Fruit fly (Drosophila melanogaster): ENCODE results near the gene CG31642.

Gene CG31642

DNA sequence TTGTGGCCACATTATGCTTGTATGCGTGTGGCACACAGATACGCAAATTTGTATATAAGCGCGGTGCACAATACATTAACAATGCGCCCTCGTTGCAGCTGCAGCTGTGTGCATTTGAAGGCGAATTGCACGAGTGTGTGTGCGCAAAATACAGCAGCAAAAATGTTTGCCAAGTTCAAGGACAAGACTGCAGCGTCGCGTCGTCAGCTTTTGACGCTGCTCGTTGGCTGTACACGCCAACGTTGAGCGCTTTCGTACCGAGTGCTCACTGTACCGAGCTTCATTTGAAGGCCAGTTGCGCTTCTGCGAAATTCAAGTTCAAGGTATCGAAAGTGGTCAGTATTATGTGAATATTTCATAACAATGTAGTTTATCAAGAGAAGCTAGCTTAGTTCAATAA lies 31.5 kb upstream of the CG31642 start:
- peak; percentile 27; the same call in 1 of the 2 replicates for TF ChIP-seq sob (GFP tag; IDR thresholded peaks at IDR 0.05)
- TF ChIP-seq CG1832 (GFP tag; optimal IDR thresholded peaks at IDR 0.05) = no peak
- TF ChIP-seq CG8765 (GFP tag; IDR thresholded peaks at IDR 0.05) = 0 out of 2 replicates have a peak, but pooled peaks have one; percentile 33
- peak; percentile 13 for TF ChIP-seq Med (GFP tag)
- TF ChIP-seq p53 (GFP tag; optimal IDR thresholded peaks at IDR 0.05) = no peak
- peak; percentile 5 for TF ChIP-seq grau (tag; optimal IDR thresholded peaks at IDR 0.05)
- no peak for TF ChIP-seq tio (GFP tag; optimal IDR thresholded peaks at IDR 0.05)

DNA sequence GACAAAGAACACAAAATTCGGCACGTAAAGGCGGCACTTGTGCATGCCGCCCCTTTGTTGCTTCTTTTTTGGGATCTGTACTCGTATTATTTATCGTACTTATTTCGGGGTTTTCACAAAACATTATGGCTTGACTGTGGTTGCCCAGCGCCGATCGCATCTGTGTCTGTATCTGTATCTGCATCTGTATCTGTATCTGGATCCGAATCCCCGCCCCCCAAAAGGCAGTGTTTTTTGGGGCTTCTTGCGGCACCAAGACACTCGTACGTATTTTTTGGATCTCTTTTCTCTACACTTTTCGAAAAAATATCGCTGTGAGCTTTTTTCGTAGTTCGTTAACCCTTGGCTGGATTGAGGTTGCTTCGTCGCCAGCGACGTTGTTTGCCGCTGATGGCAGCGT lies 30.6 kb upstream of the CG31642 start:
- TF ChIP-seq grn (GFP tag; optimal IDR thresholded peaks at IDR 0.05) = peak; percentile 44
- no peak for TF ChIP-seq pb (GFP tag; optimal IDR thresholded peaks at IDR 0.05)
- peak; percentile 4 for TF ChIP-seq hkb (optimal IDR thresholded peaks at IDR 0.05)
- no peak for TF ChIP-seq hkb (GFP tag; IDR thresholded peaks at IDR 0.05)

DNA sequence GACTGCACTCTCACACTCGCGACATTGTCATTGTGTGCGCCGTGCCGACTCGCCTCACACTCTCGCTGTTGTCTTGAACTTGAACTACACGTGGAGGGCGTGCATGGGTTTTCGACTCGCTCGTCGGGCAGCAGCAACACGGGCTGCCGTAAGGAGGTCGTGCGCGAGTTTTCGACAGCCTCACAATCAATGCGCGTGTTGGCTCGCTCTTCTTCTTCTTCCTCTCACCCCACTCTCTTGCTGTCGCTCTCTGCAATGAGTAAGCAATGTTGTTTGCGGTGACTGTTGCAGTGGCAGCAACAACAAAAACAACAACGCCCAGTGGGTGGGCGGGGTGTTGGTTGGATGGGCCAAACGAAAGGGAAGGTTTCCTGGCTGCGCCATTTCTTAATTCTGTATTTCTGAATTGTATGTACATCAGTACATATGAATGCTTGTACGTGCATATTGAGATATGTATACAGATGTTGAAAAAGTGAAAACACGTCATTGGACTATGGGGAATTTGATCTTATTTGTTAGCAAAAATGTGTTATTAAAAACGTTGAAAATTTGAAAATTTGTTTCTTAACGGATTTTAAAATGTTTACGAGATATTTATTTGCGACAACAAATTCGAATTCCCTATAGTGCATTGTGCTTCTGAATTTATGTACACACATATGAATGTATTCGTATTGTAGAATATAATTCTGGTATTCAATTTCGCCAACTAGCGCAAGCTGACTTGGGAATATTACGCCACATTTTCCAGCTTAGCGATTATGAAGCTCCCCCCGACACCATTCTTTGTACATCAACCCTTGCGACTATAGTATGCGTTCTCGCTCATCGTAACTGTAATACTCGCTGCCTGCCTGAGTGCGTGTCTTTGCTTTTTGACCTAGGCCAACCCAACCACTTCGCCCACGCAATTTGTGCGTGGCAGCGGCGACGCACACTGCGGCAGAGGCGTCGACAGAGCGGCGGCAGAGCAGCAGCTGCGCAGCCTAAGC lies 29.6 kb upstream of the CG31642 start:
- TF ChIP-seq insv (GFP tag; optimal IDR thresholded peaks at IDR 0.05) (peak in 1 of 2 experiments; percentile 73), pan (optimal IDR thresholded peaks at IDR 0.05) (no peak), pan (GFP tag; optimal IDR thresholded peaks at IDR 0.05 in 1 of 2, IDR thresholded peaks at IDR 0.05 in 1 of 2) (peak in 1 of 2 experiments; percentile 39), CG9797 (GFP tag; optimal IDR thresholded peaks at IDR 0.05) (no peak), CG6791 (GFP tag; IDR thresholded peaks at IDR 0.05; ENCODE audit: partially characterized antibody) (peak; percentile 74), CG10654 (GFP tag; optimal IDR thresholded peaks at IDR 0.05) (no peak), Kr (GFP tag; optimal IDR thresholded peaks at IDR 0.05) (peak; percentile 65), pum (GFP tag; optimal IDR thresholded peaks at IDR 0.05) (no peak), ash1 (GFP tag; optimal IDR thresholded peaks at IDR 0.05) (peak; percentile 58), eve (GFP tag; optimal IDR thresholded peaks at IDR 0.05) (no peak), CG4282 (GFP tag; optimal IDR thresholded peaks at IDR 0.05) (peak; percentile 34), Ravus (GFP tag; IDR thresholded peaks at IDR 0.05) (no peak), tgo (GFP tag; IDR thresholded peaks at IDR 0.05) (no peak), vfl (GFP tag; optimal IDR thresholded peaks at IDR 0.05) (no peak), knrl (GFP tag; IDR thresholded peaks at IDR 0.05; ENCODE audit: partially characterized antibody) (peak; percentile 50; the same call in 2 of the 3 replicates), corto (GFP tag; optimal IDR thresholded peaks at IDR 0.05) (no peak), Lpt (GFP tag; optimal IDR thresholded peaks at IDR 0.05) (no peak), B-H1 (GFP tag; IDR thresholded peaks at IDR 0.05) (no peak), danr (GFP tag; IDR thresholded peaks at IDR 0.05) (no peak), BEAF-32 (GFP tag; optimal IDR thresholded peaks at IDR 0.05) (no peak), CG10959 (GFP tag; IDR thresholded peaks at IDR 0.05) (no peak), HHEX (GFP tag; optimal IDR thresholded peaks at IDR 0.05) (no peak), CG14667 (GFP tag; IDR thresholded peaks at IDR 0.05) (no peak), sisA (GFP tag; IDR thresholded peaks at IDR 0.05) (no peak), crp (GFP tag; optimal IDR thresholded peaks at IDR 0.05) (peak in 1 of 2 experiments; percentile 1), CG8944 (GFP tag; optimal IDR thresholded peaks at IDR 0.05) (no peak), CG17802 (tag; optimal IDR thresholded peaks at IDR 0.05) (no peak), ac (GFP tag; optimal IDR thresholded peaks at IDR 0.05) (peak; percentile 1), Xbp1 (GFP tag; optimal IDR thresholded peaks at IDR 0.05) (no peak), Jarid2 (GFP tag; optimal IDR thresholded peaks at IDR 0.05) (no peak), sim (GFP tag; IDR thresholded peaks at IDR 0.05) (peak; percentile 34; the same call in 1 of the 2 replicates), CG42726 (GFP tag; IDR thresholded peaks at IDR 0.05; ENCODE audit: partially characterized antibody) (peak; percentile 100), CG10267 (tag; optimal IDR thresholded peaks at IDR 0.05) (no peak), crol (GFP tag; IDR thresholded peaks at IDR 0.05) (peak; percentile 88), btn (GFP tag; optimal IDR thresholded peaks at IDR 0.05) (no peak)

All from whole organism, embryonic.